Worm (Caenorhabditis elegans) whole organism, L4/young adult: ENCODE measurements around the gene fbxa-197.

ENCODE experiments used
- W03F9.2 ChIP-seq: fragments of 150-350 bp; optimal IDR thresholded peaks from 2 replicates; lab custom pipeline; 2014; ENCODE audit warnings: missing biosample characterization, missing genetic modification characterization
- him-1 ChIP-seq: sonication (generic microtip); optimal IDR thresholded peaks from 2 replicates; lab custom pipeline; 2016; ENCODE audit warnings: missing genotype, missing genetic modification reagents, missing genetic modification characterization, missing compliant biosample characterization

ce11 chrV:15888751-15889150, 21.3 kb downstream of the fbxa-197 start, which contains the start of gene cgt-1:
- TF ChIP-seq him-1, result no peak
- no peak for TF ChIP-seq W03F9.2
